Worm (Caenorhabditis elegans): ENCODE data around the gene ebp-2.

DNA sequence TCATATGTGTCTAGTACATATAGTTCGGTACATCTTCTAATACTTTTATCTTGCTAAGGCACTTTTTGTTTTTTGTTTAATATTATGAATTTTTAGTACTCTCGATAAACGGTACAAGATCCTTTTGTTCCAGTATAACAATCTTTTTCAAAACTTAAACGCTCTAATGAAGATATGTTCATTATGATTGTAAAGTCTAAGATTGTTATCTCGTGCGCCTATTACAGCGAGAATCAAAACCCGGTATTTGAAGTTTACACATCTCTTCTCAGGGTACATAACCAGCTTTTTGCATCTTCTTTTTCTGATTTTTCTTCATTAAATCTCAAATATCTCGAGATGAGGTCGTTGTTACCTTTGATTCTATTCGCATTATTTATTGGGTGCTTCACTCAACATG, 45.5 kb downstream of the ebp-2 start, which contains the start of gene B0334.13:
- TF ChIP-seq ama-1 (optimal IDR thresholded peaks at IDR 0.05): no peak
- no peak for TF ChIP-seq B0310.2 (tag; optimal IDR thresholded peaks at IDR 0.05)
- TF ChIP-seq pes-1 (GFP tag; IDR thresholded peaks at IDR 0.05): no peak
- no peak for TF ChIP-seq ceh-13 (GFP tag; optimal IDR thresholded peaks at IDR 0.05)
- no peak for TF ChIP-seq ets-7 (tag; optimal IDR thresholded peaks at IDR 0.05)
- no peak for TF ChIP-seq tbx-37 (GFP tag; conservative IDR thresholded peaks at IDR 0.05)
- TF ChIP-seq flt-1 (GFP tag; IDR thresholded peaks at IDR 0.05): no peak
- TF ChIP-seq tra-4 (tag; optimal IDR thresholded peaks at IDR 0.05): no peak
- no peak for TF ChIP-seq ceh-36 (tag; optimal IDR thresholded peaks at IDR 0.05)

Data from whole organism, early embryonic.